Fruit fly (Drosophila melanogaster) whole organism, embryonic: Measurements from ENCODE around the gene elB.

Experiments used
- C15 ChIP-seq: fragments of 200-800 bp; sonication (Bioruptor generic); IDR thresholded peaks from 3 replicates; pipeline ENCODE4 v1.3.6; 2022; ENCODE audit warnings: missing biosample characterization, missing genetic modification characterization
- CG10267 ChIP-seq: fragments of 200-800 bp; sonication (Bioruptor generic); optimal IDR thresholded peaks from 2 replicates; lab custom pipeline; 2018; ENCODE audit warnings: missing biosample characterization, mild to moderate bottlenecking, missing genetic modification characterization, moderate library complexity
- CG10321 ChIP-seq: fragments of 200-800 bp; sonication (Bioruptor generic); IDR thresholded peaks from 2 replicates; pipeline ENCODE4 v1.3.6; 2022; ENCODE audit warnings: missing biosample characterization, missing genetic modification characterization
- CG10979 ChIP-seq: fragments of 200-800 bp; sonication (Bioruptor generic); optimal IDR thresholded peaks from 2 replicates; lab custom pipeline; 2018; ENCODE audit warnings: missing biosample characterization, mild to moderate bottlenecking, missing genetic modification characterization, moderate library complexity
- CG12155 ChIP-seq: fragments of 200-800 bp; sonication (Bioruptor generic); optimal IDR thresholded peaks from 3 replicates; lab custom pipeline; 2016; ENCODE audit warnings: missing biosample characterization, missing genetic modification characterization
- CG15011 ChIP-seq: fragments of 200-800 bp; sonication (Bioruptor generic); optimal IDR thresholded peaks from 3 replicates; lab custom pipeline; 2018; ENCODE audit warnings: missing biosample characterization, mild to moderate bottlenecking, missing genetic modification characterization
- CG15514 ChIP-seq: fragments of 200-800 bp; sonication (Bioruptor generic); optimal IDR thresholded peaks from 3 replicates; lab custom pipeline; 2017; ENCODE audit warnings: missing biosample characterization, missing genetic modification characterization, mild to moderate bottlenecking, moderate library complexity, missing genetic modification reagents
- CG16779 ChIP-seq: fragments of 200-800 bp; sonication (Bioruptor generic); IDR thresholded peaks from 2 replicates; pipeline ENCODE4 v1.3.6; 2022; ENCODE audit warnings: missing biosample characterization, missing genetic modification characterization
- CG17328 ChIP-seq: fragments of 200-800 bp; sonication (Bioruptor generic); IDR thresholded peaks from 2 replicates; pipeline ENCODE4 v1.3.6; 2022; ENCODE audit warnings: missing biosample characterization, missing genetic modification characterization
- CG30431 ChIP-seq: fragments of 200-800 bp; sonication (Bioruptor generic); optimal IDR thresholded peaks from 2 replicates; lab custom pipeline; 2017; ENCODE audit warnings: missing biosample characterization, missing genetic modification characterization
- CG31224 ChIP-seq: fragments of 200-800 bp; sonication (Bioruptor generic); IDR thresholded peaks from 2 replicates; pipeline ENCODE4 v1.3.6; 2022; ENCODE audit warnings: missing biosample characterization, missing genetic modification characterization
- CG32532 ChIP-seq: fragments of 200-800 bp; sonication (Bioruptor generic); IDR thresholded peaks from 2 replicates; pipeline ENCODE4 v1.3.6; 2022; ENCODE audit warnings: missing biosample characterization, missing genetic modification characterization
- CG32767 ChIP-seq: fragments of 200-800 bp; sonication (Bioruptor generic); IDR thresholded peaks from 2 replicates; pipeline ENCODE4 v1.3.6; 2022; ENCODE audit warnings: missing biosample characterization, missing genetic modification characterization
- CG4328 ChIP-seq: fragments of 200-800 bp; sonication (Bioruptor generic); optimal IDR thresholded peaks from 3 replicates; lab custom pipeline; 2017; ENCODE audit warnings: missing biosample characterization, missing genetic modification reagents, missing genetic modification characterization
- CG4820 ChIP-seq: fragments of 200-800 bp; sonication (Bioruptor generic); optimal IDR thresholded peaks from 3 replicates; lab custom pipeline; 2016; ENCODE audit warnings: missing biosample characterization, missing genetic modification characterization
- CG5180 ChIP-seq: fragments of 200-800 bp; sonication (Bioruptor generic); optimal IDR thresholded peaks from 3 replicates; lab custom pipeline; 2017; ENCODE audit warnings: missing biosample characterization, missing genetic modification characterization, mild to moderate bottlenecking, moderate library complexity, missing genetic modification reagents
- CG6683 ChIP-seq: fragments of 200-800 bp; sonication (Bioruptor generic); optimal IDR thresholded peaks from 2 replicates; lab custom pipeline; 2017; ENCODE audit warnings: missing biosample characterization, mild to moderate bottlenecking, missing genetic modification characterization, missing genetic modification reagents
- CG6689 ChIP-seq: fragments of 200-800 bp; sonication (Bioruptor generic); IDR thresholded peaks from 2 replicates; pipeline ENCODE4 v1.3.6; 2022; ENCODE audit warnings: missing biosample characterization, missing genetic modification characterization
- CG6813 ChIP-seq: fragments of 200-800 bp; sonication (Bioruptor generic); optimal IDR thresholded peaks from 2 replicates; lab custom pipeline; 2017; ENCODE audit warnings: missing biosample characterization, missing genetic modification characterization, mild to moderate bottlenecking, moderate library complexity, missing genetic modification reagents
- CG7786 ChIP-seq: fragments of 200-800 bp; sonication (Bioruptor generic); optimal IDR thresholded peaks from 2 replicates; lab custom pipeline; 2016; ENCODE audit warnings: missing biosample characterization, missing genetic modification characterization
- CG8089 ChIP-seq: fragments of 200-800 bp; sonication (Bioruptor generic); optimal IDR thresholded peaks from 3 replicates; lab custom pipeline; 2016; ENCODE audit warnings: missing biosample characterization, missing genetic modification characterization
- CG8388 ChIP-seq: fragments of 200-800 bp; sonication (Bioruptor generic); optimal IDR thresholded peaks from 2 replicates; lab custom pipeline; 2019; ENCODE audit warnings: missing biosample characterization, mild to moderate bottlenecking, missing genetic modification characterization, moderate library complexity
- CG8478 ChIP-seq: fragments of >200 bp; optimal IDR thresholded peaks from 2 replicates; lab custom pipeline; 2018
- CoRest ChIP-seq: fragments of 200-800 bp; sonication (Bioruptor generic); optimal IDR thresholded peaks from 3 replicates; lab custom pipeline; 2018; ENCODE audit warnings: missing biosample characterization, mild to moderate bottlenecking, missing genetic modification characterization, moderate library complexity
- Dek ChIP-seq: fragments of 200-800 bp; sonication (Bioruptor generic); optimal IDR thresholded peaks from 3 replicates; lab custom pipeline; 2019; ENCODE audit warnings: missing biosample characterization, mild to moderate bottlenecking, missing genetic modification characterization, moderate library complexity
- Hr39 ChIP-seq: fragments of >200 bp; optimal IDR thresholded peaks from 2 replicates; lab custom pipeline; 2017
- MESR4 ChIP-seq: fragments of 200-800 bp; sonication (Bioruptor generic); optimal IDR thresholded peaks from 2 replicates; lab custom pipeline; 2018; ENCODE audit warnings: missing biosample characterization, mild to moderate bottlenecking, missing genetic modification characterization, moderate library complexity
- NfI ChIP-seq: fragments of 200-800 bp; sonication (Bioruptor generic); optimal IDR thresholded peaks from 3 replicates; lab custom pipeline; 2018; ENCODE audit warnings: missing biosample characterization, mild to moderate bottlenecking, missing genetic modification characterization, moderate library complexity
- Oli ChIP-seq: fragments of 200-800 bp; sonication (Bioruptor generic); optimal IDR thresholded peaks from 2 replicates; lab custom pipeline; 2018; ENCODE audit warnings: missing biosample characterization, mild to moderate bottlenecking, missing genetic modification characterization, moderate library complexity
- Pdp1 ChIP-seq, 2 experiments: fragments of 200-800 bp; sonication (Bioruptor generic); optimal IDR thresholded peaks; 3 replicates each; lab custom pipeline; 2016; ENCODE audit warnings: missing biosample characterization in 2 of 2, missing genetic modification characterization in 2 of 2, mild to moderate bottlenecking in 1 of 2, moderate library complexity in 1 of 2
- Stat92E ChIP-seq, 3 experiments: fragments of >200 bp in 2 of 3; fragments of 200-800 bp in 1 of 3; sonication (Bioruptor generic) in 1 of 3; optimal IDR thresholded peaks; 2 replicates each; lab custom pipeline; 2017 to 2019; ENCODE audit warnings: missing biosample characterization in 3 of 3, missing genetic modification characterization in 3 of 3, mild to moderate bottlenecking in 1 of 3, moderate library complexity in 1 of 3
- Taf1 ChIP-seq: fragments of 200-800 bp; sonication (Bioruptor generic); IDR thresholded peaks from 2 replicates; pipeline ENCODE4 v1.3.6; 2022; ENCODE audit warnings: missing biosample characterization, missing genetic modification characterization
- cad ChIP-seq: fragments of >200 bp; optimal IDR thresholded peaks from 2 replicates; lab custom pipeline; 2017; ENCODE audit warnings: missing biosample characterization, missing genetic modification characterization
- cato ChIP-seq: fragments of 200-800 bp; sonication (Bioruptor generic); optimal IDR thresholded peaks from 2 replicates; lab custom pipeline; 2016; ENCODE audit warnings: missing biosample characterization, missing genetic modification characterization, borderline replicate concordance
- cg ChIP-seq: fragments of 200-800 bp; sonication (Bioruptor generic); optimal IDR thresholded peaks from 3 replicates; lab custom pipeline; 2019; ENCODE audit warnings: missing biosample characterization, mild to moderate bottlenecking, missing genetic modification characterization, moderate library complexity
- chn ChIP-seq: fragments of 200-800 bp; sonication (Bioruptor generic); optimal IDR thresholded peaks from 2 replicates; lab custom pipeline; 2016; ENCODE audit warnings: missing biosample characterization, missing genetic modification characterization
- dysf ChIP-seq: fragments of 200-800 bp; sonication (Bioruptor generic); IDR thresholded peaks from 3 replicates; pipeline ENCODE4 v1.3.6; 2022; ENCODE audit warnings: missing biosample characterization, missing genetic modification characterization
- ems ChIP-seq: fragments of 200-800 bp; sonication (Bioruptor generic); optimal IDR thresholded peaks from 3 replicates; lab custom pipeline; 2016; ENCODE audit warnings: missing biosample characterization, missing genetic modification characterization
- eve ChIP-seq, 2 experiments: fragments of >200 bp; optimal IDR thresholded peaks; 2 replicates each; lab custom pipeline; 2017; ENCODE audit warnings: missing biosample characterization in 2 of 2, missing genetic modification characterization in 2 of 2
- gcm ChIP-seq: fragments of 200-800 bp; sonication (Bioruptor generic); optimal IDR thresholded peaks from 2 replicates; lab custom pipeline; 2019; ENCODE audit warnings: missing biosample characterization, mild to moderate bottlenecking, missing genetic modification characterization, moderate library complexity
- ind ChIP-seq: fragments of 200-800 bp; sonication (Bioruptor generic); optimal IDR thresholded peaks from 3 replicates; lab custom pipeline; 2016; ENCODE audit warnings: missing biosample characterization, missing genetic modification characterization
- kni ChIP-seq: fragments of 200-800 bp; sonication (Bioruptor generic); optimal IDR thresholded peaks from 3 replicates; lab custom pipeline; 2017; ENCODE audit warnings: mild to moderate bottlenecking, missing biosample characterization, missing genetic modification reagents, missing genetic modification characterization
- lov ChIP-seq, 2 experiments: fragments of 200-800 bp in 1 of 2; fragments of >200 bp in 1 of 2; sonication (Bioruptor generic) in 1 of 2; IDR thresholded peaks in 1 of 2; optimal IDR thresholded peaks in 1 of 2; 2 replicates in 1 of 2; 3 replicates in 1 of 2; pipeline versions ENCODE4 v1.3.6 to Lab custom; 2017 to 2022; ENCODE audit warnings: missing biosample characterization in 1 of 2, missing genetic modification characterization in 1 of 2
- sc ChIP-seq, 3 experiments: fragments of >200 bp in 2 of 3; fragments of 200-800 bp in 1 of 3; sonication (Bioruptor generic) in 1 of 3; optimal IDR thresholded peaks; 2 replicates in 2 of 3; 3 replicates in 1 of 3; lab custom pipeline; 2017; ENCODE audit warnings: mild to moderate bottlenecking in 1 of 3, missing biosample characterization in 1 of 3, missing genetic modification characterization in 1 of 3, missing genetic modification reagents in 1 of 3
- ssp ChIP-seq: fragments of 200-800 bp; sonication (Bioruptor generic); IDR thresholded peaks from 2 replicates; pipeline ENCODE4 v1.3.6; 2022; ENCODE audit warnings: missing biosample characterization, missing genetic modification characterization
- tap ChIP-seq: fragments of 200-800 bp; optimal IDR thresholded peaks from 3 replicates; lab custom pipeline; 2019; ENCODE audit warnings: missing biosample characterization, mild to moderate bottlenecking, missing genetic modification characterization, moderate library complexity
- tgo ChIP-seq: fragments of 200-800 bp; sonication (Bioruptor generic); IDR thresholded peaks from 3 replicates; pipeline ENCODE4 v1.3.6; 2022; ENCODE audit warnings: missing biosample characterization, missing genetic modification characterization
- unpg ChIP-seq: fragments of 200-800 bp; sonication (Bioruptor generic); optimal IDR thresholded peaks from 3 replicates; lab custom pipeline; 2018; ENCODE audit warnings: missing biosample characterization, mild to moderate bottlenecking, missing genetic modification characterization, moderate library complexity
- vfl ChIP-seq: fragments of 200-800 bp; sonication (Bioruptor generic); optimal IDR thresholded peaks from 2 replicates; lab custom pipeline; 2016; ENCODE audit warnings: missing biosample characterization, missing genetic modification characterization

Gene elB

dm6 chr2L:14361736-14362180 is 47.6 kb downstream of the elB start, which contains the start of gene spel1 (continued):
- TF ChIP-seq CG10321 (GFP tag; lab: Robert Waterston, UW) (0 out of 2 replicates have a peak, but pooled peaks have one; percentile 10), CG15514 (peak; percentile 64), CG30431 (no peak), CG17328 (GFP tag; lab: Robert Waterston, UW) (peak; percentile 83), Hr39 (lab: Kevin White, UChicago) (no peak), CG32767 (GFP tag; lab: Robert Waterston, UW) (peak; percentile 70; the same call in 1 of the 2 replicates), CG8089 (GFP tag; lab: Kevin White, UChicago) (no peak), Dek (tag; lab: Kevin White, UChicago) (peak; percentile 91), CG8388 (peak; percentile 87), cad (GFP tag; lab: Kevin White, UChicago) (no peak), Oli (tag; lab: Kevin White, UChicago) (peak; percentile 75), CG5180 (peak; percentile 51), CG12155 (peak; percentile 70), CG31224 (GFP tag; lab: Robert Waterston, UW) (peak; percentile 71), ind (GFP tag; lab: Kevin White, UChicago) (peak; percentile 67), CG7786 (peak; percentile 0), tap (peak; percentile 75), eve (GFP tag; optimal IDR thresholded peaks at IDR 0.05; lab: Kevin White, UChicago) (no peak), Pdp1 (GFP tag; optimal IDR thresholded peaks at IDR 0.05; lab: Kevin White, UChicago) (peak in 1 of 2 experiments; percentile 55), CG6689 (GFP tag; lab: Robert Waterston, UW) (peak; percentile 83), CG32532 (GFP tag; lab: Robert Waterston, UW) (peak; percentile 91), Taf1 (GFP tag; lab: Robert Waterston, UW) (peak; percentile 47; the same call in 1 of the 2 replicates), ems (GFP tag; lab: Kevin White, UChicago) (peak; percentile 24), CoRest (peak; percentile 90), MESR4 (GFP tag; lab: Kevin White, UChicago) (peak; percentile 36), gcm (GFP tag; lab: Kevin White, UChicago) (peak; percentile 82), CG15011 (peak; percentile 58), cato (GFP tag; lab: Kevin White, UChicago) (peak; percentile 20), lov (optimal IDR thresholded peaks at IDR 0.05; lab: Kevin White, UChicago) (no peak), lov (GFP tag; IDR thresholded peaks at IDR 0.05; lab: Robert Waterston, UW) (peak; percentile 30; the same call in 1 of the 3 replicates), CG10979 (tag; lab: Kevin White, UChicago) (peak; percentile 83), tgo (GFP tag; lab: Robert Waterston, UW) (peak; percentile 84), unpg (GFP tag; lab: Kevin White, UChicago) (peak; percentile 86), CG8478 (no peak), CG10267 (peak; percentile 83), ssp (peak; percentile 42; the same call in 1 of the 2 replicates), CG16779 (GFP tag; lab: Robert Waterston, UW) (no peak), CG6813 (peak; percentile 72), vfl (GFP tag; lab: Kevin White, UChicago) (no peak), sc (optimal IDR thresholded peaks at IDR 0.05; lab: Kevin White, UChicago) (no peak), sc (GFP tag; optimal IDR thresholded peaks at IDR 0.05; lab: Kevin White, UChicago) (peak; percentile 39), NfI (GFP tag; lab: Kevin White, UChicago) (peak; percentile 44), kni (GFP tag; lab: Kevin White, UChicago) (no peak), dysf (GFP tag; lab: Robert Waterston, UW) (peak; percentile 81), Stat92E (GFP tag; optimal IDR thresholded peaks at IDR 0.05; lab: Kevin White, UChicago) (peak in 1 of 3 experiments; percentile 10), C15 (GFP tag; lab: Robert Waterston, UW) (0 out of 3 replicates have a peak, but pooled peaks have one; percentile 73), cg (GFP tag; lab: Kevin White, UChicago) (no peak), CG4820 (GFP tag; lab: Kevin White, UChicago) (peak; percentile 59), chn (GFP tag; lab: Kevin White, UChicago) (no peak), CG4328 (peak; percentile 31), CG6683 (peak; percentile 63)
